Fruit fly (Drosophila melanogaster): Measurements from ENCODE around the gene Hn.
A peak's percentile ranks its signal among the peaks of the same experiment; 100 is the strongest.

Hn gene

DNA sequence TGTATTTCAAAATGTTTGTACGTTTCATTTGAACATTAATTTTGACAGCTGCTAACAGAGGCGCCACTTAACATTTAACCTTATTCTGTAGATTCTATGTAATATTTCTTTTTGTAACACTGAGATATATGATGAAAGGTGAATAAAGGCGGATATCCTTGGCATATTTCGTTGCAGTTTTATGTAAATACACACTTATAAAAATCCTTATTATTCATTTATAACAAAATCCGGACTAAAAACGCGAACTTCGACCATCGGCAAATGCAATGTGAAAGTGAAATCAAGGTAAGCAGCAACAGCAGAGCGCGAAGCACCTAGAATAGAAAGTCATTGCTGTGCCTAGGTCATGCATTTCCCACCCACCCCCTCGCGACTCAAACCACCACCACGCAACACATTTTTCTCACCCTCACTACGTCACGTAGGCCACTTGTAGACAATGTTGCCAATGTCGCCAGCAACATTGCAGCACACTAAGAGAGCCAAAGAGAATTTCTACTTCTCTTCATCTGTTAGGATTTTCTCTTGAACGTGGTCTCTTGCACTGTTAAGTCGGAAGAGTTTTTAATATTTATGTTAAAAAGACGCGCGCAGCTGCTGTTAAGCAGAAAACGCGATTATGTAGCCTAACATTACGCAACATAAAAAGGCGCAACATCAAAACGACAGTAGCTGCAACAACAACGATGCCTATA, 21.2 kb downstream of the Hn start:
- TF ChIP-seq sage (GFP tag; optimal IDR thresholded peaks at IDR 0.05) (peak; percentile 43), Hnf4 (GFP tag; optimal IDR thresholded peaks at IDR 0.05) (no peak)

DNA sequence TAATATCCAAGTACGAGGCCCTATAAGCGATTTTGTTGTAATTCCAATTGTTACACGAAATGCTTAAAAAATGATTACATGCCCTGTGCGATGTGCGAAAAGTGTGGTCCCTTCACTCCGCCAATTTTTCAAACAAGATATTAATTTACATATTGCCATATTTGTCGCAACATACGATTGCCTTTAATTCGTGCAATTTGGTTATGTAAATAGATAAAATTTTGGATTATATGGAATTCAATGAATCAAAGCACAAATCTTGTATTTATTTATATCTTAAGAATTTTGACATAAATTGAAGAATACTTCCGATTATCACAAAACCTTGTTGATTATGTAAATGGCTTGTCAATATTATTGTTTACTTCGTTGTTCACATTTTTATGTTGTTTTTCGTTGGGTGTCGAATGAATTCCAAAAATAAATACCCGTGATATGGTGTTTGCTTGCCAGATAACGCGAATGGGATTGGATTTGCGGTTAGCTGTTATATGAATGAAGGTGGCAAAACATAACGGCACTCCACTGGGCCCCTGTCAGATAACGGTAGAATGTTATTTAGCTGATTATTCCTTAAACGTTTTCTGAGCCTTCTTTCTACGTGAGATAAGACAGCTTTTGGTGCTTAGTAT, 21.9 kb downstream of the Hn start:
- TF ChIP-seq brk (GFP tag; optimal IDR thresholded peaks at IDR 0.05) (no peak), Dfd (GFP tag; optimal IDR thresholded peaks at IDR 0.05) (no peak), dl (GFP tag; optimal IDR thresholded peaks at IDR 0.05; ENCODE audit: insufficient read depth in 1 of 2, partially characterized antibody in 2 of 2) (no peak), pan (optimal IDR thresholded peaks at IDR 0.05) (no peak), N (GFP tag; optimal IDR thresholded peaks at IDR 0.05) (no peak), Rel (GFP tag; optimal IDR thresholded peaks at IDR 0.05) (no peak), Rel (tag; optimal IDR thresholded peaks at IDR 0.05) (peak; percentile 33), sage (GFP tag; optimal IDR thresholded peaks at IDR 0.05) (no peak), Jra (GFP tag; optimal IDR thresholded peaks at IDR 0.05) (no peak), Mio (GFP tag; optimal IDR thresholded peaks at IDR 0.05) (no peak), Vsx2 (GFP tag; optimal IDR thresholded peaks at IDR 0.05; ENCODE audit: partially characterized antibody) (no peak), HLH106 (tag; optimal IDR thresholded peaks at IDR 0.05) (no peak), jim (GFP tag; optimal IDR thresholded peaks at IDR 0.05) (no peak), GATAd (GFP tag; optimal IDR thresholded peaks at IDR 0.05) (no peak), rgr (GFP tag; optimal IDR thresholded peaks at IDR 0.05) (no peak), tai (GFP tag; optimal IDR thresholded peaks at IDR 0.05) (peak; percentile 26), OdsH (GFP tag; optimal IDR thresholded peaks at IDR 0.05) (no peak), lola (GFP tag; optimal IDR thresholded peaks at IDR 0.05) (no peak), fru (GFP tag; optimal IDR thresholded peaks at IDR 0.05) (peak; percentile 11), CrebA (GFP tag; optimal IDR thresholded peaks at IDR 0.05; ENCODE audit: borderline replicate concordance) (no peak), ey (GFP tag; optimal IDR thresholded peaks at IDR 0.05) (no peak), sv (GFP tag; optimal IDR thresholded peaks at IDR 0.05) (no peak), Hr83 (GFP tag; optimal IDR thresholded peaks at IDR 0.05; ENCODE audit: poor library complexity, severe bottlenecking) (no peak), br (GFP tag; optimal IDR thresholded peaks at IDR 0.05) (peak; percentile 4), dmrt93B (GFP tag; optimal IDR thresholded peaks at IDR 0.05) (peak; percentile 3), Hr78 (GFP tag; optimal IDR thresholded peaks at IDR 0.05) (no peak), psq (GFP tag; optimal IDR thresholded peaks at IDR 0.05) (no peak), usp (GFP tag; optimal IDR thresholded peaks at IDR 0.05) (no peak), Hnf4 (GFP tag; optimal IDR thresholded peaks at IDR 0.05) (peak; percentile 30), CG9705 (GFP tag; optimal IDR thresholded peaks at IDR 0.05) (no peak), Abd-B (GFP tag; optimal IDR thresholded peaks at IDR 0.05) (no peak), foxo (GFP tag; optimal IDR thresholded peaks at IDR 0.05) (no peak), Dif (GFP tag; optimal IDR thresholded peaks at IDR 0.05; ENCODE audit: partially characterized antibody) (no peak), dsf (GFP tag; optimal IDR thresholded peaks at IDR 0.05; ENCODE audit: borderline replicate concordance) (no peak), h (GFP tag; optimal IDR thresholded peaks at IDR 0.05) (peak; percentile 29), woc (GFP tag; optimal IDR thresholded peaks at IDR 0.05) (no peak), Myc (optimal IDR thresholded peaks at IDR 0.05) (no peak), CG32264 (GFP tag; optimal IDR thresholded peaks at IDR 0.05) (no peak), Sp1 (GFP tag; optimal IDR thresholded peaks at IDR 0.05) (no peak)

DNA sequence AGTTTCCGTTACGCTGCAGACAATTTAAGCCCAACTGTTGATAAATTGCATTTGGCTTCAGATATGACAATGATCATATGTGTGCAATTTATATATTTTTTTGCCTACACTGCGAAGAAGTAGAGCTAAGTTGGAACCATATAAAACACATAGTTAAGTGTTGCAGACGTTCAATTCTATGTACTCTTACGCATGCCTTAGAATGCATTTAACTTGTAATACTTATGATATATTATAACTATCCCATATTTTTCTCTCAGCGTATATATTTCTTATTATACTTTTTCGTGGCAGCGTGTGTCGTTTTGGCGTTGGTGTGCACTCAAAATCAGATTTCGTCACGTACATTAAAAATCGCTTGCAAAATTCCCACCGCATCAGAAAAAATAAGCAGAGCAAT, 23.1 kb downstream of the Hn start:
- TF ChIP-seq woc (GFP tag; optimal IDR thresholded peaks at IDR 0.05): no peak
- peak; percentile 73 for TF ChIP-seq Sp1 (GFP tag; optimal IDR thresholded peaks at IDR 0.05)
- peak; percentile 62 for TF ChIP-seq dmrt93B (GFP tag; optimal IDR thresholded peaks at IDR 0.05)
- TF ChIP-seq ey (GFP tag; optimal IDR thresholded peaks at IDR 0.05): peak; percentile 74
- TF ChIP-seq pan (optimal IDR thresholded peaks at IDR 0.05): no peak
- no peak for TF ChIP-seq Rel (GFP tag; optimal IDR thresholded peaks at IDR 0.05)
- peak; percentile 31 for TF ChIP-seq Rel (tag; optimal IDR thresholded peaks at IDR 0.05)
- TF ChIP-seq CG32264 (GFP tag; optimal IDR thresholded peaks at IDR 0.05): peak; percentile 63
- no peak for TF ChIP-seq sv (GFP tag; optimal IDR thresholded peaks at IDR 0.05)
- no peak for TF ChIP-seq Dif (GFP tag; optimal IDR thresholded peaks at IDR 0.05; ENCODE audit: partially characterized antibody)
- peak; percentile 26 for TF ChIP-seq dsf (GFP tag; optimal IDR thresholded peaks at IDR 0.05; ENCODE audit: borderline replicate concordance)
- no peak for TF ChIP-seq CrebA (GFP tag; optimal IDR thresholded peaks at IDR 0.05; ENCODE audit: borderline replicate concordance)
- TF ChIP-seq Dfd (GFP tag; optimal IDR thresholded peaks at IDR 0.05): no peak
- TF ChIP-seq jim (GFP tag; optimal IDR thresholded peaks at IDR 0.05): no peak
- peak in 1 of 2 experiments; percentile 78 for TF ChIP-seq foxo (GFP tag; optimal IDR thresholded peaks at IDR 0.05)
- no peak for TF ChIP-seq Myc (optimal IDR thresholded peaks at IDR 0.05)
- TF ChIP-seq sage (GFP tag; optimal IDR thresholded peaks at IDR 0.05): peak; percentile 63
- TF ChIP-seq fru (GFP tag; optimal IDR thresholded peaks at IDR 0.05): peak; percentile 66
- TF ChIP-seq h (GFP tag; optimal IDR thresholded peaks at IDR 0.05): peak; percentile 85
- peak; percentile 83 for TF ChIP-seq rgr (GFP tag; optimal IDR thresholded peaks at IDR 0.05)
- peak; percentile 9 for TF ChIP-seq Jra (GFP tag; optimal IDR thresholded peaks at IDR 0.05)
- TF ChIP-seq Hr83 (GFP tag; optimal IDR thresholded peaks at IDR 0.05; ENCODE audit: poor library complexity, severe bottlenecking): no peak
- TF ChIP-seq OdsH (GFP tag; optimal IDR thresholded peaks at IDR 0.05): peak; percentile 69
- no peak for TF ChIP-seq usp (GFP tag; optimal IDR thresholded peaks at IDR 0.05)
- TF ChIP-seq CG9705 (GFP tag; optimal IDR thresholded peaks at IDR 0.05): no peak
- peak; percentile 38 for TF ChIP-seq brk (GFP tag; optimal IDR thresholded peaks at IDR 0.05)
- peak; percentile 70 for TF ChIP-seq br (GFP tag; optimal IDR thresholded peaks at IDR 0.05)
- TF ChIP-seq psq (GFP tag; optimal IDR thresholded peaks at IDR 0.05): peak; percentile 56
- TF ChIP-seq N (GFP tag; optimal IDR thresholded peaks at IDR 0.05): no peak
- no peak for TF ChIP-seq Vsx2 (GFP tag; optimal IDR thresholded peaks at IDR 0.05; ENCODE audit: partially characterized antibody)
- TF ChIP-seq Abd-B (GFP tag; optimal IDR thresholded peaks at IDR 0.05): no peak
- TF ChIP-seq tai (GFP tag; optimal IDR thresholded peaks at IDR 0.05): peak; percentile 68
- TF ChIP-seq dl (GFP tag; optimal IDR thresholded peaks at IDR 0.05; ENCODE audit: insufficient read depth in 1 of 2, partially characterized antibody in 2 of 2): no peak
- TF ChIP-seq Mio (GFP tag; optimal IDR thresholded peaks at IDR 0.05): no peak
- TF ChIP-seq Hr78 (GFP tag; optimal IDR thresholded peaks at IDR 0.05): no peak

Data from whole organism, wandering third instar larva.